Worm (Caenorhabditis elegans): Measurements from ENCODE around the gene sru-29.

The sru-29 gene

ce11 chrV:9768828-9769778 is 42.2 kb upstream of the sru-29 start, which contains the start of gene unc-42:
unc-42 (minus strand) TSS chrV:9769391.
- TF ChIP-seq Y95B8A.8 (GFP tag; IDR thresholded peaks at IDR 0.05), result 0 out of 2 replicates have a peak, but pooled peaks have one; percentile 12
- no peak for TF ChIP-seq ztf-6 (GFP tag; IDR thresholded peaks at IDR 0.05)
- no peak for TF ChIP-seq him-1 (tag; optimal IDR thresholded peaks at IDR 0.05)
- TF ChIP-seq zfh-2 (GFP tag; conservative IDR thresholded peaks at IDR 0.05), result peak; percentile 98
- no peak for TF ChIP-seq nhr-80 (tag; optimal IDR thresholded peaks at IDR 0.05)
- 0 out of 2 replicates have a peak, but pooled peaks have one; percentile 38 for TF ChIP-seq sea-2 (GFP tag; IDR thresholded peaks at IDR 0.05)
- TF ChIP-seq egrh-3 (GFP tag; IDR thresholded peaks at IDR 0.05), result peak; percentile 81
- no peak for TF ChIP-seq lag-1 (GFP tag; IDR thresholded peaks at IDR 0.05)
- TF ChIP-seq chd-7 (tag; optimal IDR thresholded peaks at IDR 0.05), result no peak
- no peak for TF ChIP-seq akir-1 (GFP tag; optimal IDR thresholded peaks at IDR 0.05)
- peak; percentile 17 for TF ChIP-seq somi-1 (GFP tag; optimal IDR thresholded peaks at IDR 0.05)
- TF ChIP-seq rpc-1 (optimal IDR thresholded peaks at IDR 0.05), result no peak
- TF ChIP-seq rpc-1 (tag; optimal IDR thresholded peaks at IDR 0.05), result no peak
- TF ChIP-seq nfya-2 (GFP tag; IDR thresholded peaks at IDR 0.05), result no peak
- TF ChIP-seq D2030.7 (GFP tag; IDR thresholded peaks at IDR 0.05), result no peak
- no peak for TF ChIP-seq ama-1 (optimal IDR thresholded peaks at IDR 0.05)
- TF ChIP-seq ama-1 (GFP tag; optimal IDR thresholded peaks at IDR 0.05), result no peak

- TF ChIP-seq egrh-3 (GFP tag; IDR thresholded peaks at IDR 0.05) (no peak), hmg-1.2 (GFP tag; IDR thresholded peaks at IDR 0.05) (no peak), F23B12.7 (tag; optimal IDR thresholded peaks at IDR 0.05; ENCODE audit: insufficient read depth) (no peak), dox-1 (GFP tag; IDR thresholded peaks at IDR 0.05) (no peak), ZK185.1 (tag; optimal IDR thresholded peaks at IDR 0.05; ENCODE audit: poor library complexity, severe bottlenecking) (no peak), egl-18 (GFP tag; IDR thresholded peaks at IDR 0.05) (no peak), hmg-20 (GFP tag; IDR thresholded peaks at IDR 0.05) (no peak), him-1 (tag; optimal IDR thresholded peaks at IDR 0.05) (no peak), zim-3 (tag; optimal IDR thresholded peaks at IDR 0.05) (no peak), mes-4 (tag; optimal IDR thresholded peaks at IDR 0.05) (no peak), F39B2.1 (GFP tag; IDR thresholded peaks at IDR 0.05) (no peak)
Observed at ce11 chrV:9771311-9771710, 39.9 kb upstream of the sru-29 start.

DNA sequence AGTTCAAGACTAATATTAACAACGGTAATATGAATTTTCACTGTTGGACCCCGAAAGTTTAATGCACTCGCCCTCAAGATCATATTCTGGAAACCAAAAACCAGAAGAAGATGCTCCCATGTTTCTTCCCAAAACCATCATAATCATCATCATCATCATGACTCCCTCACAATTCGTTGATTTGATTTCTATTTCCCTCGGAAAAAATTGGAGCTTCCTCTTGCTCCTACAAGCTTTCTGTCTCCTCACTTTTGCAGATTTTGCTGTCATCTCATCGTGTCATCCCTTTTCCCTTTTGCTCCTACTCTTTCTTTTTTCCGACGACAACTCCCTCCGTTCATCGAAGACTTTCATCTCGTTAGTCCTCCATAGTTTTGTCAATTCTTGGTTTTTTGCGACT is 39.3 kb upstream of the sru-29 start, which contains the start of gene F46B6.2:
F46B6.2 (plus strand) TSS at position 316 of the 400 bp plus-strand sequence.
- TF ChIP-seq F57C9.4 (tag; optimal IDR thresholded peaks at IDR 0.05) (no peak), nfya-2 (GFP tag; IDR thresholded peaks at IDR 0.05) (no peak), chd-7 (tag; optimal IDR thresholded peaks at IDR 0.05) (no peak), bed-2 (GFP tag; IDR thresholded peaks at IDR 0.05) (no peak), aptf-2 (GFP tag; conservative IDR thresholded peaks at IDR 0.05) (no peak), let-607 (tag; optimal IDR thresholded peaks at IDR 0.05) (no peak), cebp-1 (GFP tag; IDR thresholded peaks at IDR 0.05) (no peak), cebp-1 (tag; optimal IDR thresholded peaks at IDR 0.05) (no peak), K12H6.12 (tag; optimal IDR thresholded peaks at IDR 0.05) (no peak), repo-1 (tag; optimal IDR thresholded peaks at IDR 0.05) (no peak), attf-5 (GFP tag; optimal IDR thresholded peaks at IDR 0.05) (no peak), F37B4.10 (GFP tag; IDR thresholded peaks at IDR 0.05) (no peak), madf-8 (GFP tag; conservative IDR thresholded peaks at IDR 0.05) (no peak), unc-62 (GFP tag; optimal IDR thresholded peaks at IDR 0.05) (no peak), madf-6 (GFP tag; IDR thresholded peaks at IDR 0.05) (no peak), ceh-58 (GFP tag; IDR thresholded peaks at IDR 0.05) (no peak)

Measured in whole organism, young adult.